Fruit fly (Drosophila melanogaster) whole organism, prepupa: ENCODE measurements around the gene sage.

Experiments used
- CG10631 ChIP-seq: fragments of 200-800 bp; sonication (Bioruptor generic); optimal IDR thresholded peaks from 2 replicates; lab custom pipeline; 2016; ENCODE audit warnings: missing biosample characterization, missing genetic modification characterization
- CG16779 ChIP-seq: fragments of 200-800 bp; sonication (Bioruptor generic); optimal IDR thresholded peaks from 3 replicates; lab custom pipeline; 2017; ENCODE audit warnings: missing biosample characterization, mild to moderate bottlenecking, missing genetic modification characterization
- CG6163 ChIP-seq: fragments of 200-800 bp; sonication (Bioruptor generic); IDR thresholded peaks from 3 replicates; pipeline ENCODE4 v1.3.6; 2022; ENCODE audit warnings: missing biosample characterization, missing genetic modification characterization
- CG6808 ChIP-seq: fragments of 200-800 bp; sonication (Bioruptor generic); optimal IDR thresholded peaks from 3 replicates; lab custom pipeline; 2017; ENCODE audit warnings: missing biosample characterization, missing genetic modification characterization, mild to moderate bottlenecking, moderate library complexity, missing genetic modification reagents
- CG8632 ChIP-seq: fragments of 200-800 bp; sonication (Bioruptor generic); optimal IDR thresholded peaks from 3 replicates; lab custom pipeline; 2016; ENCODE audit warnings: missing biosample characterization, missing genetic modification characterization
- Eip93F ChIP-seq: fragments of 200-800 bp; sonication (Bioruptor generic); optimal IDR thresholded peaks from 2 replicates; lab custom pipeline; 2016; ENCODE audit warnings: missing biosample characterization, mild to moderate bottlenecking, missing genetic modification characterization
- Hr4 ChIP-seq: fragments of 200-800 bp; sonication (Bioruptor generic); optimal IDR thresholded peaks from 3 replicates; lab custom pipeline; 2016; ENCODE audit warnings: missing biosample characterization, missing genetic modification characterization
- ss ChIP-seq, 2 experiments: fragments of 200-800 bp; sonication (Bioruptor generic); optimal IDR thresholded peaks; 2 replicates in 1 of 2; 3 replicates in 1 of 2; lab custom pipeline; 2017 to 2018; ENCODE audit warnings: mild to moderate bottlenecking in 2 of 2, missing biosample characterization in 2 of 2, missing genetic modification characterization in 2 of 2, moderate library complexity in 1 of 2

DNA sequence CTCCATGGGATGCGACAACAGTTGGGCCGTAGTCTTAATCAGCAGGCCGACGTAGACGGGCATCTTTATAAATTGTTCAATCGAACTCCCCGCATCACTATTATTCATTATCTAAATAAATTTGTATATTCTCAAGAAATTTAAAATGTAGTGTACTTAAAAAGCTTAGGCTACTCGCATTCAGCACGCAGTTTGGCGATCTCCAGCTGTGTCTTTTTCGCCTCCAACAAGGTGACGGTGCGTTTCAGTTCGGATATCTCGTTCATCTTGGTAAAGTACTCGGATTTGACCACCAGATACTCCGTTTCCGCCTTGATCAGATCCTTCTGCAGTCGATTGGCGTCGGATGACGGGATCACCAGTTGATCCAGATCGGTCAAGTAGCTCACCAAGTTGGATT is 6.3 kb downstream of the sage start, which contains the start of gene CG16736:
- no peak for TF ChIP-seq CG16779 (tag; lab: Kevin White, UChicago)
- no peak for TF ChIP-seq CG8632 (GFP tag; lab: Kevin White, UChicago)
- no peak for TF ChIP-seq Eip93F (GFP tag; lab: Kevin White, UChicago)
- TF ChIP-seq CG6808 = no peak
- no peak for TF ChIP-seq CG10631 (GFP tag; lab: Kevin White, UChicago)
- TF ChIP-seq CG6163 (GFP tag; lab: Robert Waterston, UW) = no peak
- TF ChIP-seq ss (GFP tag; optimal IDR thresholded peaks at IDR 0.05; lab: Kevin White, UChicago) = no peak
- TF ChIP-seq Hr4 (GFP tag; lab: Kevin White, UChicago) = no peak
